In genomic region chrV:3127670-3128069, ce11 we compare ENCODE assay signal across 3 worm cellular contexts.
TF ChIP-seq lines count a peak whose summit lies in the region.

Gene Y73C8C.10 (minus strand): TSS chrV:3127770.

TF ChIP-seq in whole organism, L1 larva, 84 proteins besides CTCF, POLR2A, EP300 and RAD21:
- TF ChIP-seq lin-35 (GFP tag; optimal IDR thresholded peaks at IDR 0.05; lab: Kevin White, UChicago) (peak in 1 of 2 experiments; percentile 16), efl-1 (optimal IDR thresholded peaks at IDR 0.05; lab: Kevin White, UChicago) (no peak), efl-1 (GFP tag; optimal IDR thresholded peaks at IDR 0.05 in 1 of 2; lab: Kevin White, UChicago) (no peak), lir-3 (tag; optimal IDR thresholded peaks at IDR 0.05; lab: Kevin White, UChicago; ENCODE audit: poor library complexity) (no peak), jun-1 (tag; optimal IDR thresholded peaks at IDR 0.05; lab: Kevin White, UChicago) (no peak), nhr-20 (tag; optimal IDR thresholded peaks at IDR 0.05; lab: Kevin White, UChicago) (peak; percentile 28), nhr-76 (tag; optimal IDR thresholded peaks at IDR 0.05; lab: Kevin White, UChicago) (no peak), swsn-7 (tag; optimal IDR thresholded peaks at IDR 0.05; lab: Kevin White, UChicago) (no peak)
TF ChIP-seq in whole organism, L1 larva: peak in this region for 2.

TF ChIP-seq in whole organism, L3 larva, 47 proteins besides CTCF, POLR2A, EP300 and RAD21:
- TF ChIP-seq elt-2 (tag; optimal IDR thresholded peaks at IDR 0.05; lab: Kevin White, UChicago) (peak; percentile 6), zag-1 (tag; optimal IDR thresholded peaks at IDR 0.05; lab: Kevin White, UChicago) (no peak)

TF ChIP-seq in whole organism, L4 larva, 104 proteins besides CTCF, POLR2A, EP300 and RAD21:
- no peak for TF ChIP-seq hmg-1.1 (GFP tag; IDR thresholded peaks at IDR 0.05; lab: Robert Waterston, UW)
- TF ChIP-seq mes-2 (tag; optimal IDR thresholded peaks at IDR 0.05; lab: Kevin White, UChicago; ENCODE audit: poor library complexity, severe bottlenecking): no peak
- TF ChIP-seq aha-1 (tag; lab: Kevin White, UChicago): peak; percentile 32
- TF ChIP-seq dmd-9 (GFP tag; IDR thresholded peaks at IDR 0.05; lab: Robert Waterston, UW): no peak
- TF ChIP-seq madf-9 (GFP tag; conservative IDR thresholded peaks at IDR 0.05; lab: Robert Waterston, UW): no peak
- TF ChIP-seq nhr-28 (tag; optimal IDR thresholded peaks at IDR 0.05; lab: Kevin White, UChicago): peak; percentile 64
- no peak for TF ChIP-seq ces-1 (GFP tag; optimal IDR thresholded peaks at IDR 0.05; lab: Kevin White, UChicago)

Comparison
In these comparisons a context has a peak if more than half of its experiments do, and no peak if none do; other contexts are left out.
1. Of the 29 proteins assayed by ChIP-seq in both whole organism, L4 larva and whole organism, L1 larva: peak only in whole organism, L4 larva: aha-1 and nhr-28; only in whole organism, L1 larva: none; in both: none; in neither: 27.